Worm (Caenorhabditis elegans): ENCODE data around the gene lonp-2.

Gene lonp-2

DNA sequence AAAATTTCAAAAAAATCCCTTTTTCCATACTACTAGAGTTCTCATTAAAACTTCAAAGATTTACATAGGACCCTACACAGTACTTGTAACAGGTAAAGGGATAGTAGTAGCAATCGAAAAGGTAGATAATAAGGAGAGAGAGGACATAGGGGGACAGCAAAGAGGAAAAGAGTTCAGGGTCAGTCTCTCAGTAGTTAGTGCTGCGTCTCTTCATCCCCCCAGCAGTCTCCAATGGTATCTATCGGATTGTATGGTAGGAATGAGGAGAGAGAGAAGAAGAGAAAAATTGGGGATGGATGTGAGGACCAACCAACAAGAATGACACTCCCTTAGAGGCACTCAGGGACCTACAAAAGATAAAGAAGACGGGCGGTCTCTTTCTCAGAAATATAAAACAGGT is 31.9 kb downstream of the lonp-2 start:
- TF ChIP-seq unc-86 (tag; optimal IDR thresholded peaks at IDR 0.05), result no peak
- no peak for TF ChIP-seq skn-1 (tag; optimal IDR thresholded peaks at IDR 0.05)
- no peak for TF ChIP-seq isw-1 (GFP tag; IDR thresholded peaks at IDR 0.05)
- no peak for TF ChIP-seq efl-1 (optimal IDR thresholded peaks at IDR 0.05)
- peak in 1 of 2 experiments; percentile 61 for TF ChIP-seq efl-1 (GFP tag; optimal IDR thresholded peaks at IDR 0.05 in 1 of 2)
- no peak for TF ChIP-seq ceh-63 (GFP tag; optimal IDR thresholded peaks at IDR 0.05)
- no peak for TF ChIP-seq lir-3 (tag; optimal IDR thresholded peaks at IDR 0.05; ENCODE audit: poor library complexity)
- peak; percentile 42 for TF ChIP-seq nhr-85 (tag)
- TF ChIP-seq unc-130 (tag; optimal IDR thresholded peaks at IDR 0.05), result no peak
- TF ChIP-seq nhr-28 (tag; optimal IDR thresholded peaks at IDR 0.05), result no peak
- TF ChIP-seq blmp-1 (tag; optimal IDR thresholded peaks at IDR 0.05), result peak; percentile 15
- TF ChIP-seq C34B4.2 (tag; optimal IDR thresholded peaks at IDR 0.05), result no peak
- no peak for TF ChIP-seq dpl-1 (GFP tag; optimal IDR thresholded peaks at IDR 0.05)
- TF ChIP-seq mep-1 (tag; optimal IDR thresholded peaks at IDR 0.05), result peak; percentile 42
- peak; percentile 34 for TF ChIP-seq snu-23 (GFP tag; optimal IDR thresholded peaks at IDR 0.05)
- no peak for TF ChIP-seq nhr-90 (tag; optimal IDR thresholded peaks at IDR 0.05; ENCODE audit: poor library complexity)
- TF ChIP-seq fkh-10 (GFP tag; optimal IDR thresholded peaks at IDR 0.05), result no peak
- no peak for TF ChIP-seq ets-5 (GFP tag; IDR thresholded peaks at IDR 0.05)
- no peak for TF ChIP-seq efl-3 (GFP tag; optimal IDR thresholded peaks at IDR 0.05)
- peak; percentile 3 for TF ChIP-seq nhr-20 (tag; optimal IDR thresholded peaks at IDR 0.05)
- peak; percentile 47 for TF ChIP-seq lin-14 (GFP tag; optimal IDR thresholded peaks at IDR 0.05)
- no peak for TF ChIP-seq nhr-12 (tag; optimal IDR thresholded peaks at IDR 0.05)
- TF ChIP-seq elt-3 (tag; optimal IDR thresholded peaks at IDR 0.05), result no peak

DNA sequence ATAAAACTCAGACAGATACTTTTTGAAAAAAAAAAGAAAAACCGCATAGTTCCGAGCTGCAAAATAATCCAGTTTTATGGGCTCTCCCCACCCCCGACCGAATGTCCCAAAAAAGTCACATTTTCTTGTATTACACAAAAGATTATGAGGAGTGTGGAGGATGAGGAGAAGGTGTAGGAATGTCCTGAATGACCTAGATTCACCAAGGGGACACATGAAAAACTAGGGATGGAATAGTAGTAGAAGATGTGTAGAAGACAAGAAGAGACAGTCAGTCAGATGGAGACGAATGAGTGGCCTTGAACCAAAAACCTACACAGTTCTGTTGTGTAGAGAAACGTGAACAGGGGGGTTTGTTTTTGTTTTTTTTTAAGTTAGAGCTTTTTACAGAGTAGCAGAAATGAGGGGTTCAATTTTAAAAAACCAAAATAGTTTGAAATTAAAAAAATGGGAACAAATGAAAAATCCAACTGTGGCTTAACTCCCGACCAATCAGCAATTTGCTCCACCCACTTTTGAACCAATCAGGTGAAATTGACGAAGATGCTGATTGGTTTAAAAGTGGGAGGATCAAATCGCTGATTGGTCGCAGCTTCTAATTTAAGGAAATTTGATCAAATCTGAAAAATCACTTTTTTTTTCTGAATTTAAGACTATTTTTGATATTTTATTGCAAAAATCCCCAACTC is 35.0 kb downstream of the lonp-2 start:
- TF ChIP-seq blmp-1 (tag; optimal IDR thresholded peaks at IDR 0.05) (peak; percentile 52), mep-1 (tag; optimal IDR thresholded peaks at IDR 0.05) (peak; percentile 13), nhr-85 (tag) (peak; percentile 41), efl-1 (optimal IDR thresholded peaks at IDR 0.05) (no peak), efl-1 (GFP tag; optimal IDR thresholded peaks at IDR 0.05 in 1 of 2) (peak in 1 of 2 experiments; percentile 87), ceh-8 (GFP tag; optimal IDR thresholded peaks at IDR 0.05) (no peak), ceh-88 (GFP tag; IDR thresholded peaks at IDR 0.05) (no peak)

ce11 chrIII:12143792-12144191 is 36.2 kb downstream of the lonp-2 start:
- TF ChIP-seq ama-1 (optimal IDR thresholded peaks at IDR 0.05), result no peak
- TF ChIP-seq lsy-2 (tag; optimal IDR thresholded peaks at IDR 0.05), result no peak
- TF ChIP-seq lin-39 (tag; optimal IDR thresholded peaks at IDR 0.05), result no peak
- no peak for TF ChIP-seq nhr-77 (tag; optimal IDR thresholded peaks at IDR 0.05)
- TF ChIP-seq nhr-85 (tag), result no peak
- no peak for TF ChIP-seq mep-1 (tag; optimal IDR thresholded peaks at IDR 0.05)
- no peak for TF ChIP-seq alr-1 (tag; optimal IDR thresholded peaks at IDR 0.05; ENCODE audit: borderline replicate concordance)
- TF ChIP-seq nhr-11 (tag; optimal IDR thresholded peaks at IDR 0.05), result no peak
- no peak for TF ChIP-seq ceh-88 (GFP tag; IDR thresholded peaks at IDR 0.05)
- TF ChIP-seq tbx-2 (tag; optimal IDR thresholded peaks at IDR 0.05), result no peak
- TF ChIP-seq elt-2 (tag; optimal IDR thresholded peaks at IDR 0.05), result no peak
- TF ChIP-seq sox-4 (tag; optimal IDR thresholded peaks at IDR 0.05), result no peak
- TF ChIP-seq ceh-90 (tag; optimal IDR thresholded peaks at IDR 0.05), result no peak
- TF ChIP-seq nhr-84 (tag; optimal IDR thresholded peaks at IDR 0.05), result no peak
- TF ChIP-seq lin-35 (GFP tag; optimal IDR thresholded peaks at IDR 0.05), result no peak
- TF ChIP-seq snu-23 (GFP tag; optimal IDR thresholded peaks at IDR 0.05), result no peak

DNA sequence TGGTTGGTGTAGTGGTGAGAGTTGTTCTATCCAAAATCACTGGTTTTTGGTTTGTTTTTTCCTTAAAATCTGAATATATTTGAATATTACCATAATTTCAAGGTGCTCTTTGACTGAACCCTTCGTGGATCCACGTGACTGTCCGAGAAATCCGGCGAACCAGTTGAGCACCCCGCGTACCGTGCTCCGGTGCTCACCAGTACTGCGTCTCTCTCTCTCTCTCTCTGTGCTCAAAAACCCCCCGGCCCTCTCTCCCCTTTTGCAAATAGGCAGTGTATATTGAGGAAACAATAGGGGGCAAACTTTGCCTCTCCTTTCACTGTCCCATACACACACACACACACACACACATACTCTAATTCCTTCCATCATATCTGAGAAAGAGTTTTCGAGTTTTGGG is 42.4 kb downstream of the lonp-2 start:
- TF ChIP-seq tbx-2 (tag; optimal IDR thresholded peaks at IDR 0.05) (peak; percentile 7), lin-14 (GFP tag; optimal IDR thresholded peaks at IDR 0.05) (peak; percentile 11), zag-1 (tag; optimal IDR thresholded peaks at IDR 0.05) (no peak), egl-13 (tag; optimal IDR thresholded peaks at IDR 0.05) (no peak)
